Worm (Caenorhabditis elegans) whole organism, L3 larva: ENCODE results near the gene C29F7.2.

Experiments
- elt-1 ChIP-seq: fragments of 150-350 bp; optimal IDR thresholded peaks from 2 replicates; lab custom pipeline; 2014; ENCODE audit warnings: missing biosample characterization, missing genetic modification characterization
- lin-15B ChIP-seq: fragments of 150-350 bp; optimal IDR thresholded peaks from 2 replicates; lab custom pipeline; 2014; ENCODE audit warnings: missing biosample characterization, missing genetic modification characterization
- lin-39 ChIP-seq: fragments of 150-350 bp; optimal IDR thresholded peaks from 2 replicates; lab custom pipeline; 2018; ENCODE audit warnings: missing biosample characterization, missing genetic modification reagents, missing genetic modification characterization
- nhr-12 ChIP-seq: fragments of 150-350 bp; optimal IDR thresholded peaks from 2 replicates; lab custom pipeline; 2014; ENCODE audit warnings: missing biosample characterization, missing genetic modification characterization
- nhr-23 ChIP-seq: fragments of 150-350 bp; optimal IDR thresholded peaks from 2 replicates; lab custom pipeline; 2014; ENCODE audit warnings: missing biosample characterization, missing genetic modification reagents, missing genetic modification characterization
- nhr-28 ChIP-seq: fragments of 150-350 bp; optimal IDR thresholded peaks from 2 replicates; lab custom pipeline; 2014; ENCODE audit warnings: missing biosample characterization, missing genetic modification characterization
- nhr-67 ChIP-seq: fragments of 150-350 bp; optimal IDR thresholded peaks from 2 replicates; lab custom pipeline; 2014; ENCODE audit warnings: missing biosample characterization, missing genetic modification characterization
- unc-39 ChIP-seq: sonication (generic microtip); optimal IDR thresholded peaks from 4 replicates; lab custom pipeline; 2017; ENCODE audit warnings: missing biosample characterization, missing genetic modification characterization

ce11 chrX:13443283-13443682 lies 27.4 kb downstream of the C29F7.2 start:
- TF ChIP-seq nhr-12 (tag; lab: Kevin White, UChicago) (no peak), elt-1 (tag; lab: Kevin White, UChicago) (no peak), lin-15B (no peak), nhr-28 (tag; lab: Kevin White, UChicago) (no peak), lin-39 (tag; lab: Kevin White, UChicago) (no peak), nhr-23 (tag; lab: Kevin White, UChicago) (no peak), nhr-67 (tag; lab: Kevin White, UChicago) (no peak), unc-39 (no peak)
